Fruit fly (Drosophila melanogaster) whole organism, embryonic: ENCODE results near the gene ppk13.

Experiments
- Ada2b ChIP-seq: fragments of 200-800 bp; sonication (Bioruptor generic); IDR thresholded peaks from 2 replicates; pipeline ENCODE4 v1.3.6; 2022; ENCODE audit warnings: missing biosample characterization, missing genetic modification characterization
- B-H2 ChIP-seq: fragments of 200-800 bp; sonication (Bioruptor generic); optimal IDR thresholded peaks from 2 replicates; lab custom pipeline; 2018; ENCODE audit warnings: missing biosample characterization, mild to moderate bottlenecking, missing genetic modification characterization
- CG10321 ChIP-seq: fragments of 200-800 bp; sonication (Bioruptor generic); IDR thresholded peaks from 2 replicates; pipeline ENCODE4 v1.3.6; 2022; ENCODE audit warnings: missing biosample characterization, missing genetic modification characterization
- CG10462 ChIP-seq: fragments of 200-800 bp; sonication (Bioruptor generic); optimal IDR thresholded peaks from 2 replicates; lab custom pipeline; 2016; ENCODE audit warnings: missing biosample characterization, missing genetic modification characterization
- CG11456 ChIP-seq: fragments of 200-800 bp; sonication (Bioruptor generic); IDR thresholded peaks from 3 replicates; pipeline ENCODE4 v1.3.6; 2022; ENCODE audit warnings: missing biosample characterization, missing genetic modification characterization
- CG1233 ChIP-seq: fragments of 200-800 bp; sonication (Bioruptor generic); optimal IDR thresholded peaks from 4 replicates; lab custom pipeline; 2018; ENCODE audit warnings: missing biosample characterization, mild to moderate bottlenecking, missing genetic modification characterization
- CG12769 ChIP-seq: fragments of 200-800 bp; sonication (Bioruptor generic); optimal IDR thresholded peaks from 2 replicates; lab custom pipeline; 2019; ENCODE audit warnings: missing biosample characterization, mild to moderate bottlenecking, missing genetic modification characterization, moderate library complexity
- CG14050 ChIP-seq: fragments of 200-800 bp; sonication (Bioruptor generic); IDR thresholded peaks from 3 replicates; pipeline ENCODE4 v1.3.6; 2022; ENCODE audit warnings: missing biosample characterization, missing genetic modification characterization
- CG14667 ChIP-seq: fragments of 200-800 bp; sonication (Bioruptor generic); IDR thresholded peaks from 2 replicates; pipeline ENCODE4 v1.3.6; 2022; ENCODE audit warnings: missing biosample characterization, missing genetic modification characterization
- CG15269 ChIP-seq: fragments of 200-800 bp; sonication (Bioruptor generic); optimal IDR thresholded peaks from 2 replicates; lab custom pipeline; 2018; ENCODE audit warnings: missing biosample characterization, mild to moderate bottlenecking, missing genetic modification characterization, moderate library complexity
- CG17568 ChIP-seq: fragments of 200-800 bp; sonication (Bioruptor generic); optimal IDR thresholded peaks from 2 replicates; lab custom pipeline; 2018; ENCODE audit warnings: missing biosample characterization, mild to moderate bottlenecking, missing genetic modification characterization, moderate library complexity
- CG2875 ChIP-seq: fragments of 200-800 bp; sonication (Bioruptor generic); optimal IDR thresholded peaks from 2 replicates; lab custom pipeline; 2017; ENCODE audit warnings: missing biosample characterization, mild to moderate bottlenecking, missing genetic modification characterization, missing genetic modification reagents
- CG32772 ChIP-seq: fragments of 200-800 bp; sonication (Bioruptor generic); IDR thresholded peaks from 2 replicates; pipeline ENCODE4 v1.3.6; 2022; ENCODE audit warnings: missing biosample characterization, missing genetic modification characterization
- CG3726 ChIP-seq: fragments of 200-800 bp; sonication (Bioruptor generic); IDR thresholded peaks from 3 replicates; pipeline ENCODE4, ENCODE4 v1.3.6; 2022; ENCODE audit warnings: missing biosample characterization, missing genetic modification characterization
- CG6254 ChIP-seq: fragments of 200-800 bp; sonication (Bioruptor generic); optimal IDR thresholded peaks from 3 replicates; lab custom pipeline; 2017; ENCODE audit warnings: mild to moderate bottlenecking, missing biosample characterization, missing genetic modification reagents, missing genetic modification characterization
- CG6689 ChIP-seq: fragments of 200-800 bp; sonication (Bioruptor generic); IDR thresholded peaks from 2 replicates; pipeline ENCODE4 v1.3.6; 2022; ENCODE audit warnings: missing biosample characterization, missing genetic modification characterization
- CG7372 ChIP-seq: fragments of 200-800 bp; sonication (Bioruptor generic); IDR thresholded peaks from 2 replicates; pipeline ENCODE4 v1.3.6; 2022; ENCODE audit warnings: missing biosample characterization, missing genetic modification characterization
- CG8924 ChIP-seq: fragments of 200-800 bp; optimal IDR thresholded peaks from 3 replicates; lab custom pipeline; 2019; ENCODE audit warnings: missing biosample characterization, mild to moderate bottlenecking, missing genetic modification characterization, moderate library complexity
- CG9609 ChIP-seq: fragments of 200-800 bp; sonication (Bioruptor generic); optimal IDR thresholded peaks from 3 replicates; lab custom pipeline; 2016; ENCODE audit warnings: missing biosample characterization, missing genetic modification characterization
- CG9876 ChIP-seq: fragments of 200-800 bp; sonication (Bioruptor generic); optimal IDR thresholded peaks from 2 replicates; lab custom pipeline; 2016; ENCODE audit warnings: missing biosample characterization, missing genetic modification characterization
- CG9932 ChIP-seq: fragments of 200-800 bp; sonication (Bioruptor generic); IDR thresholded peaks from 2 replicates; pipeline ENCODE4 v1.3.6; 2022; ENCODE audit warnings: missing biosample characterization, missing genetic modification characterization
- D19B ChIP-seq: fragments of 200-800 bp; sonication (Bioruptor generic); optimal IDR thresholded peaks from 2 replicates; lab custom pipeline; 2017; ENCODE audit warnings: missing biosample characterization, mild to moderate bottlenecking, missing genetic modification characterization
- Eip74EF ChIP-seq, 2 experiments: fragments of 200-800 bp in 1 of 2; fragments of >200 bp in 1 of 2; sonication (Bioruptor generic) in 1 of 2; optimal IDR thresholded peaks; 2 replicates each; lab custom pipeline; 2017 to 2019; ENCODE audit warnings: missing biosample characterization in 2 of 2, missing genetic modification characterization in 2 of 2, mild to moderate bottlenecking in 1 of 2, moderate library complexity in 1 of 2
- Ets65A ChIP-seq: fragments of 200-800 bp; sonication (Bioruptor generic); peaks from one replicate; lab custom pipeline; 2016; ENCODE audit warnings: missing biosample characterization, missing genetic modification characterization
- Hand ChIP-seq: fragments of 200-800 bp; sonication (Bioruptor generic); optimal IDR thresholded peaks from 2 replicates; lab custom pipeline; 2017; ENCODE audit warnings: mild to moderate bottlenecking, missing biosample characterization, missing genetic modification reagents, missing genetic modification characterization
- Med ChIP-seq: fragments of 200-800 bp; sonication (Bioruptor generic); peaks from one replicate; lab custom pipeline; 2016; ENCODE audit warnings: missing biosample characterization, missing genetic modification characterization, mild to moderate bottlenecking, inconsistent platforms, moderate library complexity
- Mes4 ChIP-seq: fragments of 200-800 bp; sonication (Bioruptor generic); optimal IDR thresholded peaks from 2 replicates; lab custom pipeline; 2016; ENCODE audit warnings: missing biosample characterization, missing genetic modification characterization
- Nf-YA ChIP-seq: fragments of 200-800 bp; sonication (Bioruptor generic); IDR thresholded peaks from 2 replicates; pipeline ENCODE4 v1.3.6; 2022; ENCODE audit warnings: missing biosample characterization, missing genetic modification characterization
- Ravus ChIP-seq: fragments of 200-800 bp; sonication (Bioruptor generic); IDR thresholded peaks from 2 replicates; pipeline ENCODE4 v1.3.6; 2022; ENCODE audit warnings: missing biosample characterization, missing genetic modification characterization
- Side ChIP-seq: fragments of 200-800 bp; sonication (Bioruptor generic); optimal IDR thresholded peaks from 2 replicates; lab custom pipeline; 2016; ENCODE audit warnings: missing biosample characterization, missing genetic modification characterization
- Sox100B ChIP-seq: fragments of 200-800 bp; sonication (Bioruptor generic); optimal IDR thresholded peaks from 3 replicates; lab custom pipeline; 2018; ENCODE audit warnings: missing biosample characterization, mild to moderate bottlenecking, missing genetic modification characterization
- caup ChIP-seq: fragments of 200-800 bp; sonication (Bioruptor generic); optimal IDR thresholded peaks from 3 replicates; lab custom pipeline; 2017; ENCODE audit warnings: missing biosample characterization, mild to moderate bottlenecking, missing genetic modification characterization, moderate library complexity; ENCODE audit not compliant: severe bottlenecking
- chinmo ChIP-seq: fragments of 200-800 bp; sonication (Bioruptor generic); IDR thresholded peaks from 4 replicates; pipeline ENCODE4 v1.3.6; 2022; ENCODE audit warnings: missing biosample characterization, missing genetic modification characterization; ENCODE audit not compliant: partially characterized antibody
- crp ChIP-seq, 2 experiments: fragments of 200-800 bp; sonication (Bioruptor generic); optimal IDR thresholded peaks; 2 replicates in 1 of 2; 3 replicates in 1 of 2; lab custom pipeline; 2017; ENCODE audit warnings: missing biosample characterization in 2 of 2, missing genetic modification characterization in 2 of 2, mild to moderate bottlenecking in 1 of 2, moderate library complexity in 1 of 2
- gcm2 ChIP-seq: fragments of 200-800 bp; sonication (Bioruptor generic); optimal IDR thresholded peaks from 2 replicates; lab custom pipeline; 2016; ENCODE audit warnings: missing biosample characterization, missing genetic modification characterization
- gem ChIP-seq: fragments of 200-800 bp; sonication (Bioruptor generic); optimal IDR thresholded peaks from 2 replicates; lab custom pipeline; 2019; ENCODE audit warnings: missing biosample characterization, mild to moderate bottlenecking, missing genetic modification characterization, moderate library complexity
- grau ChIP-seq: fragments of 200-800 bp; optimal IDR thresholded peaks from 3 replicates; lab custom pipeline; 2019; ENCODE audit warnings: missing biosample characterization, mild to moderate bottlenecking, missing genetic modification characterization, moderate library complexity
- lilli ChIP-seq: fragments of 200-800 bp; sonication (Bioruptor generic); optimal IDR thresholded peaks from 3 replicates; lab custom pipeline; 2016; ENCODE audit warnings: missing biosample characterization, missing genetic modification characterization
- onecut ChIP-seq: fragments of 200-800 bp; sonication (Bioruptor generic); IDR thresholded peaks from 2 replicates; pipeline ENCODE4 v1.3.6; 2022; ENCODE audit warnings: missing biosample characterization, missing genetic modification characterization
- pb ChIP-seq: fragments of 200-800 bp; sonication (Bioruptor generic); optimal IDR thresholded peaks from 3 replicates; lab custom pipeline; 2016; ENCODE audit warnings: missing biosample characterization, missing genetic modification characterization
- row ChIP-seq: fragments of 200-800 bp; sonication (Bioruptor generic); IDR thresholded peaks from 3 replicates; pipeline ENCODE4 v1.3.6; 2022; ENCODE audit warnings: missing biosample characterization, missing genetic modification characterization
- salm ChIP-seq: fragments of 200-800 bp; sonication (Bioruptor generic); optimal IDR thresholded peaks from 2 replicates; lab custom pipeline; 2018; ENCODE audit warnings: missing biosample characterization, mild to moderate bottlenecking, missing genetic modification characterization
- sd ChIP-seq: fragments of 200-800 bp; sonication (Bioruptor generic); optimal IDR thresholded peaks from 3 replicates; lab custom pipeline; 2018; ENCODE audit warnings: missing biosample characterization, mild to moderate bottlenecking, missing genetic modification characterization, moderate library complexity
- sens ChIP-seq: fragments of 200-800 bp; sonication (Bioruptor generic); peaks from one replicate; lab custom pipeline; 2016; ENCODE audit warnings: missing biosample characterization, missing genetic modification characterization
- sens-2 ChIP-seq: fragments of 200-800 bp; sonication (Bioruptor generic); IDR thresholded peaks from 2 replicates; pipeline ENCODE4 v1.3.6; 2022; ENCODE audit warnings: missing biosample characterization, missing genetic modification characterization
- slbo ChIP-seq: fragments of 200-800 bp; sonication (Bioruptor generic); IDR thresholded peaks from 2 replicates; pipeline ENCODE4 v1.3.6; 2022; ENCODE audit warnings: missing biosample characterization, missing genetic modification characterization
- stc ChIP-seq: fragments of 200-800 bp; sonication (Bioruptor generic); IDR thresholded peaks from 2 replicates; pipeline ENCODE4 v1.3.6; 2022; ENCODE audit warnings: missing biosample characterization, missing genetic modification characterization
- vvl ChIP-seq: fragments of 200-800 bp; sonication (Bioruptor generic); IDR thresholded peaks from 2 replicates; pipeline ENCODE4 v1.3.6; 2022; ENCODE audit warnings: missing biosample characterization, missing genetic modification characterization
- z ChIP-seq: fragments of 200-800 bp; sonication (Bioruptor generic); IDR thresholded peaks from 3 replicates; pipeline ENCODE4 v1.3.6; 2022; ENCODE audit warnings: missing biosample characterization, missing genetic modification characterization
- zen ChIP-seq: fragments of 200-800 bp; sonication (Bioruptor generic); optimal IDR thresholded peaks from 3 replicates; lab custom pipeline; 2018; ENCODE audit warnings: missing biosample characterization, mild to moderate bottlenecking, missing genetic modification characterization, moderate library complexity

Gene ppk13

dm6 chr2L:21073300-21073699, 15.3 kb downstream of the ppk13 start (continued):
- TF ChIP-seq B-H2 (GFP tag; lab: Kevin White, UChicago) (no peak), onecut (GFP tag; lab: Robert Waterston, UW) (peak; percentile 36; the same call in 1 of the 2 replicates), D19B (GFP tag; lab: Kevin White, UChicago) (no peak), vvl (GFP tag; lab: Robert Waterston, UW) (peak; percentile 12; the same call in 1 of the 2 replicates), CG14667 (GFP tag; lab: Robert Waterston, UW) (no peak), sd (tag; lab: Kevin White, UChicago) (peak; percentile 86), CG6254 (no peak), Ada2b (GFP tag; lab: Robert Waterston, UW) (no peak), Side (GFP tag; lab: Kevin White, UChicago) (no peak), Med (GFP tag; lab: Kevin White, UChicago) (no peak), CG3726 (GFP tag; lab: Robert Waterston, UW) (no peak), z (GFP tag; lab: Robert Waterston, UW) (no peak), Hand (GFP tag; lab: Kevin White, UChicago) (no peak), CG14050 (GFP tag; lab: Robert Waterston, UW) (no peak), CG9932 (GFP tag; lab: Robert Waterston, UW) (no peak)

- no peak for TF ChIP-seq CG9876
- no peak for TF ChIP-seq CG8924 (tag; lab: Kevin White, UChicago)
- TF ChIP-seq Eip74EF (GFP tag; optimal IDR thresholded peaks at IDR 0.05; lab: Kevin White, UChicago): peak in 1 of 2 experiments; percentile 80
- TF ChIP-seq CG11456 (GFP tag; lab: Robert Waterston, UW): no peak
- TF ChIP-seq CG12769: peak; percentile 10
- no peak for TF ChIP-seq stc (GFP tag; lab: Robert Waterston, UW)
- no peak for TF ChIP-seq Mes4 (GFP tag; lab: Kevin White, UChicago)
- no peak for TF ChIP-seq CG1233 (GFP tag; lab: Kevin White, UChicago)
- TF ChIP-seq sens (GFP tag; lab: Kevin White, UChicago): no peak
- TF ChIP-seq CG17568: no peak
- TF ChIP-seq CG9609 (GFP tag; lab: Kevin White, UChicago): no peak
- TF ChIP-seq CG7372 (GFP tag; lab: Robert Waterston, UW): no peak
- TF ChIP-seq CG10321 (GFP tag; lab: Robert Waterston, UW): no peak
- TF ChIP-seq chinmo (GFP tag; lab: Robert Waterston, UW): 0 out of 4 replicates have a peak, but pooled peaks have one; percentile 49
- no peak for TF ChIP-seq pb (GFP tag; lab: Kevin White, UChicago)
- no peak for TF ChIP-seq sens-2 (GFP tag; lab: Robert Waterston, UW)
- TF ChIP-seq Nf-YA (GFP tag; lab: Robert Waterston, UW): no peak
- TF ChIP-seq Ets65A (GFP tag; lab: Kevin White, UChicago): peak; percentile 74
- TF ChIP-seq lilli (GFP tag; lab: Kevin White, UChicago): no peak
- no peak for TF ChIP-seq salm (tag; lab: Kevin White, UChicago)
- no peak for TF ChIP-seq caup (GFP tag; lab: Kevin White, UChicago)
- TF ChIP-seq CG6689 (GFP tag; lab: Robert Waterston, UW): no peak
Measured at dm6 chr2L:21072389-21072788, 16.2 kb downstream of the ppk13 start.

- no peak for TF ChIP-seq zen (tag; lab: Kevin White, UChicago)
- TF ChIP-seq Sox100B (GFP tag; lab: Kevin White, UChicago): no peak
- no peak for TF ChIP-seq gcm2 (GFP tag; lab: Kevin White, UChicago)
- no peak for TF ChIP-seq CG2875 (GFP tag; lab: Kevin White, UChicago)
- no peak for TF ChIP-seq CG10462
- no peak for TF ChIP-seq Ravus (GFP tag; lab: Robert Waterston, UW)
- peak in 1 of 2 experiments; percentile 52 for TF ChIP-seq crp (GFP tag; optimal IDR thresholded peaks at IDR 0.05; lab: Kevin White, UChicago)
- no peak for TF ChIP-seq CG15269 (tag; lab: Kevin White, UChicago)
- TF ChIP-seq gem (tag; lab: Kevin White, UChicago): peak; percentile 4
- peak; percentile 68 for TF ChIP-seq grau
- TF ChIP-seq Ada2b (GFP tag; lab: Robert Waterston, UW): peak; percentile 14; the same call in 1 of the 2 replicates
- TF ChIP-seq CG9932 (GFP tag; lab: Robert Waterston, UW): peak; percentile 36; the same call in 1 of the 2 replicates
- TF ChIP-seq slbo: peak; percentile 62
- TF ChIP-seq CG32772: no peak
- TF ChIP-seq row (GFP tag; lab: Robert Waterston, UW): peak; percentile 64
Measured at dm6 chr2L:21071435-21071834, 17.1 kb downstream of the ppk13 start, which contains the start of gene CG9265. Gene CG9265 (minus strand): TSS chr2L:21071502.
